Fruit fly (Drosophila melanogaster): ENCODE measurements around the gene mRpL2.

The mRpL2 gene

DNA sequence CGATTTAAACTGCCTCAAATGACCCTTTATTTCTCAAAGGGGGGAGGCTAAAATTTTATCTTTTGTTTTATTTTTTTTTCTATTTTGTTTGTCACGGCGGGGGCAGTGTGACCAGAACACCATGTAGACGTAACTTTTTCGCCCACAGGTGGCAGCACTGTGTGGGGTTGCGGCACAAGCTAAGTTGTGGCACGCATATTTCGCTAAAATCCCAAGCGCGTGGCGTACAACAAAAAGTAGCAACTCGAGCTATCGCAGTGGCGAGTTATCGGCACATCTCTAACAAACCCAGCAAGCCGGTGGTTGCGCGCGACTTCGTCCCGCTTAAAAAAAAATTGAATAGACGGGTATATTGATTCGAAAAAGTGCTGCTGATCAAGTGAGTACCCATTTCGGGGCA lies 2.4 kb downstream of the mRpL2 start, which contains the start of the genes Ufd1 and NaPi-III (continued):
- TF ChIP-seq Trl (optimal IDR thresholded peaks at IDR 0.05) (no peak), Trl (GFP tag; optimal IDR thresholded peaks at IDR 0.05) (peak; percentile 2), CG12659 (GFP tag; optimal IDR thresholded peaks at IDR 0.05) (peak; percentile 89), Sry-δ (GFP tag; optimal IDR thresholded peaks at IDR 0.05) (peak; percentile 97), pzg (GFP tag; optimal IDR thresholded peaks at IDR 0.05) (peak; percentile 96), toy (GFP tag; IDR thresholded peaks at IDR 0.05) (no peak), CG8290 (GFP tag; optimal IDR thresholded peaks at IDR 0.05) (peak; percentile 26), CG8290 (tag; optimal IDR thresholded peaks at IDR 0.05) (peak in 1 of 2 experiments; percentile 90), Bteb2 (GFP tag; optimal IDR thresholded peaks at IDR 0.05) (no peak), br (optimal IDR thresholded peaks at IDR 0.05) (no peak), BtbVII (GFP tag; optimal IDR thresholded peaks at IDR 0.05) (no peak), lmd (GFP tag; IDR thresholded peaks at IDR 0.05) (peak; percentile 20; the same call in 1 of the 2 replicates), cas (GFP tag; IDR thresholded peaks at IDR 0.05) (no peak), CG13894 (tag; optimal IDR thresholded peaks at IDR 0.05) (peak; percentile 80), pita (GFP tag; optimal IDR thresholded peaks at IDR 0.05) (peak; percentile 94), dmrt11E (tag; optimal IDR thresholded peaks at IDR 0.05) (peak; percentile 20), her (GFP tag; optimal IDR thresholded peaks at IDR 0.05) (peak; percentile 54), CG3995 (GFP tag; optimal IDR thresholded peaks at IDR 0.05) (peak; percentile 26), ato (GFP tag; IDR thresholded peaks at IDR 0.05; ENCODE audit: partially characterized antibody) (peak; percentile 84), Fer1 (GFP tag; optimal IDR thresholded peaks at IDR 0.05) (peak; percentile 15), CG3065 (GFP tag; optimal IDR thresholded peaks at IDR 0.05) (no peak), Camta (GFP tag; optimal IDR thresholded peaks at IDR 0.05) (no peak), CG11456 (GFP tag; IDR thresholded peaks at IDR 0.05) (peak; percentile 75; the same call in 2 of the 3 replicates), CG3407 (GFP tag; optimal IDR thresholded peaks at IDR 0.05) (no peak), oc (tag; optimal IDR thresholded peaks at IDR 0.05) (no peak), HHEX (GFP tag; optimal IDR thresholded peaks at IDR 0.05) (no peak), NfI (GFP tag; optimal IDR thresholded peaks at IDR 0.05) (peak; percentile 14), Mad (GFP tag; optimal IDR thresholded peaks at IDR 0.05) (peak; percentile 42), Gug (GFP tag; IDR thresholded peaks at IDR 0.05) (peak; percentile 26; the same call in 1 of the 4 replicates), eve (GFP tag; optimal IDR thresholded peaks at IDR 0.05) (no peak), nerfin-1 (tag; optimal IDR thresholded peaks at IDR 0.05) (peak; percentile 41), Doc3 (GFP tag; IDR thresholded peaks at IDR 0.05; ENCODE audit: partially characterized antibody) (peak; percentile 67), org-1 (GFP tag; optimal IDR thresholded peaks at IDR 0.05) (no peak), CG9437 (GFP tag; optimal IDR thresholded peaks at IDR 0.05) (peak; percentile 14), CG1832 (GFP tag; optimal IDR thresholded peaks at IDR 0.05) (no peak), CG2678 (tag; optimal IDR thresholded peaks at IDR 0.05) (peak; percentile 15), zf30C (GFP tag; optimal IDR thresholded peaks at IDR 0.05) (peak; percentile 26), bigmax (GFP tag; optimal IDR thresholded peaks at IDR 0.05) (no peak), CG18599 (GFP tag; optimal IDR thresholded peaks at IDR 0.05) (no peak), CG7745 (tag; optimal IDR thresholded peaks at IDR 0.05) (no peak), CG34376 (GFP tag; optimal IDR thresholded peaks at IDR 0.05) (no peak), sr (GFP tag; IDR thresholded peaks at IDR 0.05) (no peak), ken (GFP tag; IDR thresholded peaks at IDR 0.05) (0 out of 3 replicates have a peak, but pooled peaks have one; percentile 4), Adf1 (GFP tag; IDR thresholded peaks at IDR 0.05) (0 out of 2 replicates have a peak, but pooled peaks have one; percentile 11), ash1 (GFP tag; optimal IDR thresholded peaks at IDR 0.05) (no peak), YL-1 (GFP tag; optimal IDR thresholded peaks at IDR 0.05) (peak; percentile 79), Usf (GFP tag; optimal IDR thresholded peaks at IDR 0.05) (no peak), CG5953 (GFP tag; IDR thresholded peaks at IDR 0.05) (no peak), CG17829 (tag; optimal IDR thresholded peaks at IDR 0.05) (peak; percentile 71), chif (GFP tag; optimal IDR thresholded peaks at IDR 0.05) (peak in 1 of 2 experiments; percentile 35), bbx (GFP tag; IDR thresholded peaks at IDR 0.05; ENCODE audit: partially characterized antibody) (peak; percentile 91), slbo (GFP tag; IDR thresholded peaks at IDR 0.05) (peak; percentile 76)

Data from whole organism, embryonic.